Fruit fly (Drosophila melanogaster) whole organism, embryonic: ENCODE results near the gene CG8419.

Source experiments
- Adf1 ChIP-seq: fragments of 200-800 bp; sonication (Bioruptor generic); IDR thresholded peaks from 2 replicates; pipeline ENCODE4 v1.3.6; 2022; ENCODE audit warnings: missing biosample characterization, missing genetic modification characterization
- Atf-2 ChIP-seq: fragments of 200-800 bp; sonication (Bioruptor generic); optimal IDR thresholded peaks from 2 replicates; lab custom pipeline; 2016; ENCODE audit warnings: missing biosample characterization, missing genetic modification characterization
- CG1024 ChIP-seq: fragments of 200-800 bp; sonication (Bioruptor generic); IDR thresholded peaks from 2 replicates; pipeline ENCODE4 v1.3.6; 2022; ENCODE audit warnings: missing biosample characterization, missing genetic modification characterization
- CG10366 ChIP-seq: fragments of 200-800 bp; sonication (Bioruptor generic); IDR thresholded peaks from 2 replicates; pipeline ENCODE4 v1.3.6; 2022; ENCODE audit warnings: missing biosample characterization, missing genetic modification characterization
- CG13624 ChIP-seq: fragments of 200-800 bp; sonication (Bioruptor generic); optimal IDR thresholded peaks from 2 replicates; lab custom pipeline; 2016; ENCODE audit warnings: missing biosample characterization, missing genetic modification characterization
- CG14441 ChIP-seq: fragments of 200-800 bp; sonication (Bioruptor generic); IDR thresholded peaks from 2 replicates; pipeline ENCODE4 v1.3.6; 2022; ENCODE audit warnings: missing biosample characterization, missing genetic modification characterization
- CG15479 ChIP-seq: fragments of 200-800 bp; sonication (Bioruptor generic); optimal IDR thresholded peaks from 3 replicates; lab custom pipeline; 2019; ENCODE audit warnings: missing biosample characterization, mild to moderate bottlenecking, missing genetic modification characterization, moderate library complexity
- CG31365 ChIP-seq: fragments of 200-800 bp; sonication (Bioruptor generic); optimal IDR thresholded peaks from 2 replicates; lab custom pipeline; 2018; ENCODE audit warnings: missing biosample characterization, mild to moderate bottlenecking, missing genetic modification characterization
- CG31388 ChIP-seq: fragments of 200-800 bp; sonication (Bioruptor generic); optimal IDR thresholded peaks from 2 replicates; lab custom pipeline; 2016; ENCODE audit warnings: missing biosample characterization, missing genetic modification characterization
- CG4617 ChIP-seq: fragments of 200-800 bp; sonication (Bioruptor generic); optimal IDR thresholded peaks from 3 replicates; lab custom pipeline; 2016; ENCODE audit warnings: missing biosample characterization, missing genetic modification characterization, borderline replicate concordance
- CG7556 ChIP-seq: fragments of 200-800 bp; sonication (Bioruptor generic); optimal IDR thresholded peaks from 2 replicates; lab custom pipeline; 2017; ENCODE audit warnings: missing biosample characterization, mild to moderate bottlenecking, missing genetic modification characterization
- CG7745 ChIP-seq: fragments of 200-800 bp; sonication (Bioruptor generic); optimal IDR thresholded peaks from 2 replicates; lab custom pipeline; 2018; ENCODE audit warnings: missing biosample characterization, mild to moderate bottlenecking, missing genetic modification characterization, moderate library complexity
- CG7963 ChIP-seq: fragments of 200-800 bp; sonication (Bioruptor generic); IDR thresholded peaks from 3 replicates; pipeline ENCODE4 v1.3.6; 2022; ENCODE audit warnings: missing biosample characterization, missing genetic modification characterization; ENCODE audit not compliant: partially characterized antibody
- CG8290 ChIP-seq, 3 experiments: fragments of 200-800 bp; sonication (Bioruptor generic); optimal IDR thresholded peaks; 2 replicates each; lab custom pipeline; 2016 to 2019; ENCODE audit warnings: missing biosample characterization in 3 of 3, missing genetic modification characterization in 3 of 3, mild to moderate bottlenecking in 2 of 3, moderate library complexity in 1 of 3
- Dref ChIP-seq: fragments of 200-800 bp; sonication (Bioruptor generic); IDR thresholded peaks from 2 replicates; pipeline ENCODE4 v1.3.6; 2022; ENCODE audit warnings: missing biosample characterization, missing genetic modification characterization
- H15 ChIP-seq: fragments of 200-800 bp; sonication (Bioruptor generic); IDR thresholded peaks from 3 replicates; pipeline ENCODE4 v1.3.6; 2022; ENCODE audit warnings: missing biosample characterization, missing genetic modification characterization
- HLH54F ChIP-seq: fragments of 200-800 bp; sonication (Bioruptor generic); optimal IDR thresholded peaks from 3 replicates; lab custom pipeline; 2016; ENCODE audit warnings: missing biosample characterization, missing genetic modification characterization
- HLHmδ ChIP-seq: fragments of 200-800 bp; sonication (Bioruptor generic); optimal IDR thresholded peaks from 2 replicates; lab custom pipeline; 2018; ENCODE audit warnings: missing biosample characterization, mild to moderate bottlenecking, missing genetic modification characterization, moderate library complexity
- Kr ChIP-seq: fragments of 200-800 bp; sonication (Bioruptor generic); optimal IDR thresholded peaks from 2 replicates; lab custom pipeline; 2017; ENCODE audit warnings: missing biosample characterization, mild to moderate bottlenecking, missing genetic modification characterization
- MBD-R2 ChIP-seq: fragments of 200-800 bp; sonication (Bioruptor generic); IDR thresholded peaks from 2 replicates; pipeline ENCODE4 v1.3.6; 2022; ENCODE audit warnings: missing biosample characterization, missing genetic modification characterization
- Myb ChIP-seq: fragments of 200-800 bp; sonication (Bioruptor generic); optimal IDR thresholded peaks from 2 replicates; lab custom pipeline; 2016; ENCODE audit warnings: missing biosample characterization, missing genetic modification characterization
- NfI ChIP-seq: fragments of 200-800 bp; sonication (Bioruptor generic); optimal IDR thresholded peaks from 3 replicates; lab custom pipeline; 2018; ENCODE audit warnings: missing biosample characterization, mild to moderate bottlenecking, missing genetic modification characterization, moderate library complexity
- Sox102F ChIP-seq: fragments of 200-800 bp; sonication (Bioruptor generic); optimal IDR thresholded peaks from 2 replicates; lab custom pipeline; 2018; ENCODE audit warnings: missing biosample characterization, mild to moderate bottlenecking, missing genetic modification characterization, moderate library complexity
- Stat92E ChIP-seq, 3 experiments: fragments of >200 bp in 2 of 3; fragments of 200-800 bp in 1 of 3; sonication (Bioruptor generic) in 1 of 3; optimal IDR thresholded peaks; 2 replicates each; lab custom pipeline; 2017 to 2019; ENCODE audit warnings: missing biosample characterization in 3 of 3, missing genetic modification characterization in 3 of 3, mild to moderate bottlenecking in 1 of 3, moderate library complexity in 1 of 3
- Xbp1 ChIP-seq: fragments of 200-800 bp; sonication (Bioruptor generic); optimal IDR thresholded peaks from 3 replicates; lab custom pipeline; 2016; ENCODE audit warnings: missing biosample characterization, mild to moderate bottlenecking, missing genetic modification characterization
- amos ChIP-seq: fragments of 200-800 bp; sonication (Bioruptor generic); IDR thresholded peaks from 2 replicates; pipeline ENCODE4 v1.3.6; 2022; ENCODE audit warnings: missing biosample characterization, missing genetic modification characterization; ENCODE audit not compliant: partially characterized antibody
- br ChIP-seq: fragments of >200 bp; optimal IDR thresholded peaks from 2 replicates; lab custom pipeline; 2017
- chif ChIP-seq, 2 experiments: fragments of 200-800 bp; sonication (Bioruptor generic); optimal IDR thresholded peaks; 3 replicates each; lab custom pipeline; 2016; ENCODE audit warnings: missing biosample characterization in 2 of 2, missing genetic modification characterization in 2 of 2
- da ChIP-seq: fragments of 200-800 bp; sonication (Bioruptor generic); optimal IDR thresholded peaks from 2 replicates; lab custom pipeline; 2016; ENCODE audit warnings: missing biosample characterization, missing genetic modification characterization
- dimm ChIP-seq: fragments of 200-800 bp; sonication (Bioruptor generic); IDR thresholded peaks from 2 replicates; pipeline ENCODE4 v1.3.6; 2022; ENCODE audit warnings: missing biosample characterization, missing genetic modification characterization
- ewg ChIP-seq: fragments of 200-800 bp; sonication (Bioruptor generic); optimal IDR thresholded peaks from 3 replicates; lab custom pipeline; 2017; ENCODE audit warnings: mild to moderate bottlenecking, missing biosample characterization, missing genetic modification reagents, missing genetic modification characterization
- gem ChIP-seq: fragments of 200-800 bp; sonication (Bioruptor generic); optimal IDR thresholded peaks from 2 replicates; lab custom pipeline; 2019; ENCODE audit warnings: missing biosample characterization, mild to moderate bottlenecking, missing genetic modification characterization, moderate library complexity
- gfzf ChIP-seq: fragments of 200-800 bp; sonication (Bioruptor generic); optimal IDR thresholded peaks from 2 replicates; lab custom pipeline; 2016; ENCODE audit warnings: missing biosample characterization, mild to moderate bottlenecking, missing genetic modification characterization, moderate library complexity
- gt ChIP-seq: fragments of 200-800 bp; sonication (Bioruptor generic); IDR thresholded peaks from 2 replicates; pipeline ENCODE4 v1.3.6; 2022; ENCODE audit warnings: missing biosample characterization, missing genetic modification characterization
- hb ChIP-seq: fragments of 200-800 bp; sonication (Bioruptor generic); IDR thresholded peaks from 3 replicates; pipeline ENCODE4 v1.3.6; 2022; ENCODE audit warnings: missing biosample characterization, missing genetic modification characterization; ENCODE audit not compliant: partially characterized antibody
- hth ChIP-seq: fragments of >200 bp; optimal IDR thresholded peaks from 2 replicates; lab custom pipeline; 2017; ENCODE audit warnings: inconsistent platforms
- kni ChIP-seq: fragments of 200-800 bp; sonication (Bioruptor generic); optimal IDR thresholded peaks from 3 replicates; lab custom pipeline; 2017; ENCODE audit warnings: mild to moderate bottlenecking, missing biosample characterization, missing genetic modification reagents, missing genetic modification characterization
- lab ChIP-seq: fragments of 200-800 bp; sonication (Bioruptor generic); optimal IDR thresholded peaks from 3 replicates; lab custom pipeline; 2017; ENCODE audit warnings: missing biosample characterization, missing genetic modification characterization, mild to moderate bottlenecking, moderate library complexity, missing genetic modification reagents
- mam ChIP-seq: fragments of 200-800 bp; sonication (Bioruptor generic); optimal IDR thresholded peaks from 3 replicates; lab custom pipeline; 2016; ENCODE audit warnings: missing biosample characterization, missing genetic modification characterization
- otp ChIP-seq: fragments of 200-800 bp; sonication (Bioruptor generic); IDR thresholded peaks from 3 replicates; pipeline ENCODE4, ENCODE4 v1.3.6; 2022; ENCODE audit warnings: missing biosample characterization, missing genetic modification characterization
- p53 ChIP-seq: fragments of 200-800 bp; sonication (Bioruptor generic); optimal IDR thresholded peaks from 2 replicates; lab custom pipeline; 2016; ENCODE audit warnings: missing biosample characterization, missing genetic modification characterization
- pnt ChIP-seq: fragments of 200-800 bp; sonication (Bioruptor generic); optimal IDR thresholded peaks from 3 replicates; lab custom pipeline; 2016; ENCODE audit warnings: missing biosample characterization, missing genetic modification characterization
- pros ChIP-seq: fragments of 200-800 bp; sonication (Bioruptor generic); optimal IDR thresholded peaks from 3 replicates; lab custom pipeline; 2019; ENCODE audit warnings: missing biosample characterization, mild to moderate bottlenecking, missing genetic modification characterization, moderate library complexity
- pzg ChIP-seq: fragments of 200-800 bp; sonication (Bioruptor generic); optimal IDR thresholded peaks from 3 replicates; lab custom pipeline; 2018; ENCODE audit warnings: missing biosample characterization, mild to moderate bottlenecking, missing genetic modification characterization, moderate library complexity
- row ChIP-seq: fragments of 200-800 bp; sonication (Bioruptor generic); IDR thresholded peaks from 3 replicates; pipeline ENCODE4 v1.3.6; 2022; ENCODE audit warnings: missing biosample characterization, missing genetic modification characterization
- salm ChIP-seq: fragments of 200-800 bp; sonication (Bioruptor generic); optimal IDR thresholded peaks from 2 replicates; lab custom pipeline; 2018; ENCODE audit warnings: missing biosample characterization, mild to moderate bottlenecking, missing genetic modification characterization
- schlank ChIP-seq: fragments of 200-800 bp; sonication (Bioruptor generic); optimal IDR thresholded peaks from 2 replicates; lab custom pipeline; 2018; ENCODE audit warnings: missing biosample characterization, mild to moderate bottlenecking, missing genetic modification characterization
- stc ChIP-seq: fragments of 200-800 bp; sonication (Bioruptor generic); IDR thresholded peaks from 2 replicates; pipeline ENCODE4 v1.3.6; 2022; ENCODE audit warnings: missing biosample characterization, missing genetic modification characterization
- zf30C ChIP-seq: fragments of 200-800 bp; sonication (Bioruptor generic); optimal IDR thresholded peaks from 3 replicates; lab custom pipeline; 2018; ENCODE audit warnings: missing biosample characterization, mild to moderate bottlenecking, missing genetic modification characterization

Gene CG8419

dm6 chr2L:8212666-8213270 is 6.8 kb downstream of the CG8419 start, which contains the start of the genes CG8372 and CG8360 (continued):
- TF ChIP-seq hb (GFP tag; lab: Robert Waterston, UW) (0 out of 3 replicates have a peak, but pooled peaks have one; percentile 31), HLH54F (GFP tag; lab: Kevin White, UChicago) (peak; percentile 99), row (peak; percentile 100), CG31388 (GFP tag; lab: Kevin White, UChicago) (peak; percentile 97), Sox102F (GFP tag; lab: Kevin White, UChicago) (peak; percentile 98), ewg (GFP tag; lab: Kevin White, UChicago) (peak; percentile 95), Xbp1 (peak; percentile 100), pnt (GFP tag; lab: Kevin White, UChicago) (peak; percentile 99), CG13624 (GFP tag; lab: Kevin White, UChicago) (peak; percentile 99), schlank (tag; lab: Kevin White, UChicago) (peak; percentile 97), gem (tag; lab: Kevin White, UChicago) (peak; percentile 99), zf30C (GFP tag; lab: Kevin White, UChicago) (peak; percentile 37), CG15479 (peak; percentile 68), CG1024 (GFP tag; lab: Robert Waterston, UW) (peak; percentile 97), lab (GFP tag; lab: Kevin White, UChicago) (peak; percentile 99), otp (GFP tag; lab: Robert Waterston, UW) (peak; percentile 99), MBD-R2 (GFP tag; lab: Robert Waterston, UW) (peak; percentile 100), dimm (GFP tag; lab: Robert Waterston, UW) (peak; percentile 98), Dref (peak; percentile 51), salm (tag; lab: Kevin White, UChicago) (peak; percentile 94), kni (GFP tag; lab: Kevin White, UChicago) (peak; percentile 90), Atf-2 (GFP tag; lab: Kevin White, UChicago) (peak; percentile 99), NfI (GFP tag; lab: Kevin White, UChicago) (peak; percentile 99), CG14441 (GFP tag; lab: Robert Waterston, UW) (peak; percentile 99), Adf1 (GFP tag; lab: Robert Waterston, UW) (peak; percentile 90), mam (peak; percentile 99), hth (lab: Kevin White, UChicago) (no peak), H15 (GFP tag; lab: Robert Waterston, UW) (peak; percentile 99), p53 (GFP tag; lab: Kevin White, UChicago) (peak; percentile 98), CG8290 (GFP tag; optimal IDR thresholded peaks at IDR 0.05; lab: Kevin White, UChicago) (peak; percentile 98), CG8290 (tag; optimal IDR thresholded peaks at IDR 0.05; lab: Kevin White, UChicago) (peak; percentile 89 to 97), HLHmδ (GFP tag; lab: Kevin White, UChicago) (no peak), chif (GFP tag; optimal IDR thresholded peaks at IDR 0.05; lab: Kevin White, UChicago) (peak; percentile 99), CG7745 (tag; lab: Kevin White, UChicago) (peak; percentile 18), CG31365 (peak; percentile 92), Myb (peak; percentile 95), br (lab: Kevin White, UChicago) (no peak), gt (GFP tag; lab: Robert Waterston, UW) (peak; percentile 97), pros (GFP tag; lab: Kevin White, UChicago) (peak; percentile 65), gfzf (peak; percentile 46), amos (GFP tag; lab: Robert Waterston, UW) (0 out of 2 replicates have a peak, but pooled peaks have one; percentile 26), CG10366 (GFP tag; lab: Robert Waterston, UW) (peak; percentile 99), da (GFP tag; lab: Kevin White, UChicago) (peak; percentile 98), CG7556 (peak; percentile 98), CG4617 (peak; percentile 99), Kr (GFP tag; lab: Kevin White, UChicago) (peak; percentile 18), CG7963 (GFP tag; lab: Robert Waterston, UW) (no peak), pzg (GFP tag; lab: Kevin White, UChicago) (peak; percentile 74), Stat92E (GFP tag; optimal IDR thresholded peaks at IDR 0.05; lab: Kevin White, UChicago) (peak in 1 of 3 experiments; percentile 91), stc (GFP tag; lab: Robert Waterston, UW) (peak; percentile 99)
